Fruit fly (Drosophila melanogaster): ENCODE results near the gene Ada3.

- no peak for TF ChIP-seq lz (GFP tag; optimal IDR thresholded peaks at IDR 0.05)
- no peak for TF ChIP-seq CG4318 (GFP tag; optimal IDR thresholded peaks at IDR 0.05)
- no peak for TF ChIP-seq CG8319 (GFP tag; optimal IDR thresholded peaks at IDR 0.05)
- TF ChIP-seq CG1621 (tag; optimal IDR thresholded peaks at IDR 0.05), result no peak
- no peak for TF ChIP-seq CG11762 (GFP tag; optimal IDR thresholded peaks at IDR 0.05; ENCODE audit: insufficient read depth)
- no peak for TF ChIP-seq Eip93F (GFP tag; optimal IDR thresholded peaks at IDR 0.05)
- TF ChIP-seq cyc (GFP tag; optimal IDR thresholded peaks at IDR 0.05), result no peak
- TF ChIP-seq fd59A (GFP tag; optimal IDR thresholded peaks at IDR 0.05), result no peak
- no peak for TF ChIP-seq pdm3 (GFP tag; optimal IDR thresholded peaks at IDR 0.05)
- TF ChIP-seq spab (GFP tag; optimal IDR thresholded peaks at IDR 0.05), result no peak
- no peak for TF ChIP-seq CG6854 (GFP tag; optimal IDR thresholded peaks at IDR 0.05)
- TF ChIP-seq CG16779 (tag; optimal IDR thresholded peaks at IDR 0.05), result no peak
These were observed 1.8 kb upstream of the Ada3 start for dm6 chrX:18083528-18084365.

Data from whole organism, prepupa.